Worm (Caenorhabditis elegans) whole organism, L1 larva: ENCODE measurements around the gene Y66C5A.1.

Experiments
- C04F5.9 ChIP-seq: sonication (generic microtip); optimal IDR thresholded peaks from 2 replicates; lab custom pipeline; 2016; ENCODE audit warnings: missing genetic modification characterization, missing compliant biosample characterization
- egl-13 ChIP-seq: sonication (generic microtip); optimal IDR thresholded peaks from 2 replicates; lab custom pipeline; 2016; ENCODE audit warnings: missing genotype, missing genetic modification reagents, missing genetic modification characterization, missing compliant biosample characterization
- fkh-10 ChIP-seq: sonication (generic microtip); optimal IDR thresholded peaks from 2 replicates; lab custom pipeline; 2017; ENCODE audit warnings: missing biosample characterization, missing genetic modification reagents, missing genetic modification characterization
- lin-39 ChIP-seq: fragments of 150-350 bp; optimal IDR thresholded peaks from 2 replicates; lab custom pipeline; 2014; ENCODE audit warnings: missing biosample characterization, missing genetic modification reagents, missing genetic modification characterization
- lsy-2 ChIP-seq, 2 experiments: fragments of 150-350 bp; optimal IDR thresholded peaks; 2 replicates each; lab custom pipeline; 2014; ENCODE audit warnings: missing biosample characterization in 2 of 2, missing genetic modification characterization in 2 of 2
- nhr-11 ChIP-seq: fragments of 150-350 bp; optimal IDR thresholded peaks from 2 replicates; lab custom pipeline; 2014; ENCODE audit warnings: missing biosample characterization, missing genetic modification characterization
- nhr-76 ChIP-seq: sonication (generic microtip); optimal IDR thresholded peaks from 2 replicates; lab custom pipeline; 2017; ENCODE audit warnings: missing biosample characterization, missing genetic modification characterization
- snpc-4 ChIP-seq: fragments of 150-350 bp; optimal IDR thresholded peaks from 2 replicates; lab custom pipeline; 2014; ENCODE audit warnings: missing biosample characterization, missing genetic modification characterization
- zip-4 ChIP-seq: fragments of 200-800 bp; sonication (Bioruptor generic); optimal IDR thresholded peaks from 2 replicates; lab custom pipeline; 2018; ENCODE audit warnings: mild to moderate bottlenecking, missing genetic modification characterization, moderate library complexity, missing compliant biosample characterization

DNA sequence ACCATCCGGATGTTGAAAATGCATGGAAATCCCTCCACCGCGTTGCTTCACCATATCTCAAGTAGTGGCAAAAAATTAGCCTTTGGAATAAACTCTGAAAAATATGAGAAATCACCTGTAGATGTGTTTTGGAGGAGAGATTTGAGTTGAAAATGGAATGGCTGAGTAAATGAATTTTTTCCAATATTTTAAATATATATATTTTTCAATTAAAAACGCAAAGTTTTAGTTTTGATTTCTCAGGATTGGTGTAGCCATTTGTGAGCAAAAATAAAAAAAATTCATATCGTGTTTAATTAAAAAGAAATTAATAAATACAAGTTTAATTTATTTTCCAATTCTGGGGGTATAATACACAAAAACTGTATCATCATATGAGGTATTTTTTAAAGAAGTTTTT lies 27.3 kb downstream of the Y66C5A.1 start, which contains the start of gene F23D12.1:
- TF ChIP-seq lin-39 (tag; lab: Kevin White, UChicago) (no peak), snpc-4 (tag; lab: Kevin White, UChicago) (no peak), zip-4 (GFP tag; lab: Kevin White, UChicago) (no peak), egl-13 (no peak), nhr-11 (tag; lab: Kevin White, UChicago) (no peak), nhr-76 (no peak), lsy-2 (tag; optimal IDR thresholded peaks at IDR 0.05; lab: Kevin White, UChicago) (no peak), fkh-10 (GFP tag; lab: Kevin White, UChicago) (no peak), C04F5.9 (tag; lab: Kevin White, UChicago) (no peak)
